Worm (Caenorhabditis elegans): Measurements from ENCODE around the gene srw-42.
"Not testable (repeated sequence)": the region's sequence is repeated elsewhere in the genome, so short reads cannot be mapped to it uniquely, and the experiment has no call there.

DNA sequence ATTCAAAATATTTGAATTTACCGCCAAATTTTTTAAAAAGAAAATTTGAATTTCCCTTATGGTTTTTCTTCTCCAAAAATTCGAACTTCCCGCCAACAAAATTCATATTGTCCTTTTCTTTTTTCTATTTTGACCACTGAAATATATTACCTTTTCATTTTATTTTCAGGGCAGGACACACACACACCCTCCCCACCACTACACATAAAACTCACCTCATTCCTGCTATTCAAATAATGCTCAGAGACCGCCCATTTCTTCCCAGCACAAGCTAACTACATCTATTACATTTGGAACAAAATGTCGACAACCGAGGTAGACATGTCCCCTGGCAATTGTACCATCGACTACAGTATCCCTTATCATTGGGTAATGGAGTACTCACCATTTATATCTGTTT is 39.4 kb downstream of the srw-42 start, which contains the start of gene W06G6.15:
- not testable (repeated sequence) for TF ChIP-seq nfya-1 (tag; optimal IDR thresholded peaks at IDR 0.05; ENCODE audit: borderline replicate concordance, insufficient read depth); unc-62 (GFP tag; optimal IDR thresholded peaks at IDR 0.05)

Measured in whole organism, young adult.